Worm (Caenorhabditis elegans): ENCODE measurements around the gene ncx-5.

ce11 chrV:10536808-10537207 is 46.9 kb upstream of the ncx-5 start:
- TF ChIP-seq ama-1 (optimal IDR thresholded peaks at IDR 0.05) (no peak), ama-1 (GFP tag; optimal IDR thresholded peaks at IDR 0.05) (no peak), Y79H2A.3 (GFP tag; conservative IDR thresholded peaks at IDR 0.05) (no peak), lag-1 (GFP tag; IDR thresholded peaks at IDR 0.05) (no peak), T07F8.4 (tag; optimal IDR thresholded peaks at IDR 0.05) (no peak), sea-2 (GFP tag; IDR thresholded peaks at IDR 0.05) (no peak), F33H1.4 (GFP tag; IDR thresholded peaks at IDR 0.05) (0 out of 2 replicates have a peak, but pooled peaks have one; percentile 40)

Data from whole organism, young adult.